Fruit fly (Drosophila melanogaster): ENCODE data around the gene CG14074.

CG14074 gene

dm6 chr3L:18890283-18891175 is 24.5 kb downstream of the CG14074 start, which contains the start of gene CG3961 (continued):
- TF ChIP-seq CG7987 (GFP tag; optimal IDR thresholded peaks at IDR 0.05): peak; percentile 90
- TF ChIP-seq CG1233 (GFP tag; optimal IDR thresholded peaks at IDR 0.05): peak; percentile 97
- peak; percentile 80 for TF ChIP-seq Bdp1 (GFP tag; optimal IDR thresholded peaks at IDR 0.05)
- peak; percentile 93 for TF ChIP-seq oc (tag; optimal IDR thresholded peaks at IDR 0.05)
- TF ChIP-seq CG13894 (tag; optimal IDR thresholded peaks at IDR 0.05): no peak
- peak; percentile 91 for TF ChIP-seq CG8281 (tag; optimal IDR thresholded peaks at IDR 0.05)
- no peak for TF ChIP-seq CG2129 (GFP tag; IDR thresholded peaks at IDR 0.05; ENCODE audit: partially characterized antibody)
- TF ChIP-seq Adf1 (GFP tag; IDR thresholded peaks at IDR 0.05): peak; percentile 40
- TF ChIP-seq CG2116 (GFP tag; optimal IDR thresholded peaks at IDR 0.05): peak; percentile 90
- no peak for TF ChIP-seq CG14965 (GFP tag; optimal IDR thresholded peaks at IDR 0.05; ENCODE audit: borderline replicate concordance)
- TF ChIP-seq zen2 (GFP tag; IDR thresholded peaks at IDR 0.05; ENCODE audit: partially characterized antibody): no peak
- peak; percentile 83 for TF ChIP-seq onecut (GFP tag; IDR thresholded peaks at IDR 0.05)
- TF ChIP-seq croc (GFP tag; conservative IDR thresholded peaks at IDR 0.05): peak; percentile 96
- TF ChIP-seq pan (optimal IDR thresholded peaks at IDR 0.05): no peak
- TF ChIP-seq pan (GFP tag; optimal IDR thresholded peaks at IDR 0.05 in 1 of 2, IDR thresholded peaks at IDR 0.05 in 1 of 2): peak in 1 of 2 experiments; percentile 93
- no peak; the same call in 1 of the 2 replicates for TF ChIP-seq Lim3 (GFP tag; IDR thresholded peaks at IDR 0.05)
- TF ChIP-seq CrebB (tag; optimal IDR thresholded peaks at IDR 0.05): peak; percentile 93
- TF ChIP-seq pb (GFP tag; optimal IDR thresholded peaks at IDR 0.05): peak; percentile 55
- TF ChIP-seq CG7786 (GFP tag; optimal IDR thresholded peaks at IDR 0.05): peak; percentile 82
- TF ChIP-seq ken (GFP tag; IDR thresholded peaks at IDR 0.05): peak; percentile 80; the same call in 2 of the 3 replicates
- TF ChIP-seq NFAT (GFP tag; IDR thresholded peaks at IDR 0.05): no peak
- TF ChIP-seq Awh (GFP tag; IDR thresholded peaks at IDR 0.05): peak; percentile 90; the same call in 1 of the 2 replicates
- TF ChIP-seq CG1602 (GFP tag; optimal IDR thresholded peaks at IDR 0.05): peak; percentile 98
- peak; percentile 81 for TF ChIP-seq Gug (GFP tag; IDR thresholded peaks at IDR 0.05)
- peak; percentile 94 for TF ChIP-seq esg (GFP tag; conservative IDR thresholded peaks at IDR 0.05)
- peak; percentile 79 to 92 for TF ChIP-seq Trl (optimal IDR thresholded peaks at IDR 0.05)
- peak; percentile 83 for TF ChIP-seq Trl (GFP tag; optimal IDR thresholded peaks at IDR 0.05)
- peak; percentile 83 for TF ChIP-seq ap (GFP tag; IDR thresholded peaks at IDR 0.05)
- peak; percentile 94 for TF ChIP-seq Fer3 (tag; optimal IDR thresholded peaks at IDR 0.05)
- TF ChIP-seq CG30020 (tag; optimal IDR thresholded peaks at IDR 0.05): peak; percentile 90
- peak; percentile 60 for TF ChIP-seq her (GFP tag; optimal IDR thresholded peaks at IDR 0.05)
- TF ChIP-seq exex (tag; optimal IDR thresholded peaks at IDR 0.05): peak; percentile 76
- TF ChIP-seq ab (GFP tag; optimal IDR thresholded peaks at IDR 0.05): peak; percentile 39
- TF ChIP-seq Max (GFP tag; optimal IDR thresholded peaks at IDR 0.05): peak; percentile 96
- peak; percentile 96 for TF ChIP-seq cato (GFP tag; optimal IDR thresholded peaks at IDR 0.05; ENCODE audit: borderline replicate concordance)
- no peak for TF ChIP-seq pzg (GFP tag; optimal IDR thresholded peaks at IDR 0.05)
- peak; percentile 94 for TF ChIP-seq peb (GFP tag; IDR thresholded peaks at IDR 0.05)
- peak; percentile 91 for TF ChIP-seq CG9817 (tag; optimal IDR thresholded peaks at IDR 0.05)
- no peak; the same call in 1 of the 2 replicates for TF ChIP-seq ato (GFP tag; IDR thresholded peaks at IDR 0.05; ENCODE audit: partially characterized antibody)
- TF ChIP-seq eyg (GFP tag; optimal IDR thresholded peaks at IDR 0.05): peak; percentile 46
- peak; percentile 45; the same call in 1 of the 2 replicates for TF ChIP-seq CG8765 (GFP tag; IDR thresholded peaks at IDR 0.05)
- TF ChIP-seq ranshi (GFP tag; IDR thresholded peaks at IDR 0.05): peak; percentile 88
- TF ChIP-seq org-1 (GFP tag; optimal IDR thresholded peaks at IDR 0.05): peak; percentile 99
- peak; percentile 85 for TF ChIP-seq CG7357 (GFP tag; IDR thresholded peaks at IDR 0.05)
- peak; percentile 100 for TF ChIP-seq nmo (GFP tag; optimal IDR thresholded peaks at IDR 0.05)
- peak; percentile 75 for TF ChIP-seq schlank (tag; optimal IDR thresholded peaks at IDR 0.05)
- TF ChIP-seq CG11696 (GFP tag; IDR thresholded peaks at IDR 0.05): peak; percentile 63
- peak; percentile 69 for TF ChIP-seq CG1647 (GFP tag; optimal IDR thresholded peaks at IDR 0.05)
- TF ChIP-seq gce (GFP tag; IDR thresholded peaks at IDR 0.05): peak; percentile 74; the same call in 1 of the 3 replicates
